Fruit fly (Drosophila melanogaster) whole organism, prepupa: ENCODE results near the gene Semp1.
A peak's percentile ranks its signal among the peaks of the same experiment; 100 is the strongest.
"Not testable (repeated sequence)": the region's sequence is repeated elsewhere in the genome, so short reads cannot be mapped to it uniquely, and the experiment has no call there.

Experiments used
- CG10631 ChIP-seq: fragments of 200-800 bp; sonication (Bioruptor generic); optimal IDR thresholded peaks from 2 replicates; lab custom pipeline; 2016; ENCODE audit warnings: missing biosample characterization, missing genetic modification characterization
- CG15336 ChIP-seq: fragments of 200-800 bp; sonication (Bioruptor generic); IDR thresholded peaks from 2 replicates; pipeline ENCODE4 v1.3.6; 2022; ENCODE audit warnings: missing biosample characterization, missing genetic modification characterization
- CG1621 ChIP-seq: fragments of 200-800 bp; sonication (Bioruptor generic); optimal IDR thresholded peaks from 3 replicates; lab custom pipeline; 2018; ENCODE audit warnings: missing biosample characterization, mild to moderate bottlenecking, missing genetic modification characterization
- CG3032 ChIP-seq: fragments of 200-800 bp; optimal IDR thresholded peaks from 2 replicates; lab custom pipeline; 2019; ENCODE audit warnings: missing biosample characterization, mild to moderate bottlenecking, missing genetic modification characterization, moderate library complexity
- CG31627 ChIP-seq: fragments of 200-800 bp; sonication (Bioruptor generic); optimal IDR thresholded peaks from 3 replicates; lab custom pipeline; 2016; ENCODE audit warnings: missing biosample characterization, missing genetic modification characterization
- CG32006 ChIP-seq: fragments of 200-800 bp; sonication (Bioruptor generic); optimal IDR thresholded peaks from 3 replicates; lab custom pipeline; 2017; ENCODE audit warnings: missing biosample characterization, mild to moderate bottlenecking, missing genetic modification characterization
- CG34406 ChIP-seq: fragments of 200-800 bp; sonication (Bioruptor generic); optimal IDR thresholded peaks from 3 replicates; lab custom pipeline; 2016; ENCODE audit warnings: missing biosample characterization, missing genetic modification characterization
- CG6163 ChIP-seq: fragments of 200-800 bp; sonication (Bioruptor generic); IDR thresholded peaks from 3 replicates; pipeline ENCODE4 v1.3.6; 2022; ENCODE audit warnings: missing biosample characterization, missing genetic modification characterization
- CG6808 ChIP-seq: fragments of 200-800 bp; sonication (Bioruptor generic); optimal IDR thresholded peaks from 3 replicates; lab custom pipeline; 2017; ENCODE audit warnings: missing biosample characterization, missing genetic modification characterization, mild to moderate bottlenecking, moderate library complexity, missing genetic modification reagents
- CG7368 ChIP-seq: fragments of 200-800 bp; sonication (Bioruptor generic); optimal IDR thresholded peaks from 3 replicates; lab custom pipeline; 2016; ENCODE audit warnings: missing biosample characterization, missing genetic modification characterization
- CG8119 ChIP-seq: fragments of 200-800 bp; sonication (Bioruptor generic); IDR thresholded peaks from 3 replicates; pipeline ENCODE4 v1.3.6; 2022; ENCODE audit warnings: missing biosample characterization, missing genetic modification characterization
- CG8632 ChIP-seq: fragments of 200-800 bp; sonication (Bioruptor generic); optimal IDR thresholded peaks from 3 replicates; lab custom pipeline; 2016; ENCODE audit warnings: missing biosample characterization, missing genetic modification characterization
- CG9139 ChIP-seq: fragments of 200-800 bp; sonication (Bioruptor generic); optimal IDR thresholded peaks from 3 replicates; lab custom pipeline; 2017; ENCODE audit warnings: missing biosample characterization, mild to moderate bottlenecking, missing genetic modification characterization
- Eip78C ChIP-seq: fragments of 200-800 bp; sonication (Bioruptor generic); peaks from one replicate; lab custom pipeline; 2016; ENCODE audit warnings: missing biosample characterization, missing genetic modification characterization
- Ets21C ChIP-seq: fragments of 200-800 bp; sonication (Bioruptor generic); optimal IDR thresholded peaks from 3 replicates; lab custom pipeline; 2016; ENCODE audit warnings: missing biosample characterization, missing genetic modification characterization
- Gug ChIP-seq: fragments of 200-800 bp; sonication (Bioruptor generic); IDR thresholded peaks from 2 replicates; pipeline ENCODE4 v1.3.6; 2022; ENCODE audit warnings: missing biosample characterization, missing genetic modification characterization
- Hr38 ChIP-seq: sonication (Bioruptor generic); optimal IDR thresholded peaks from 2 replicates; lab custom pipeline; 2016; ENCODE audit warnings: missing biosample characterization, missing genetic modification characterization
- Hr39 ChIP-seq: fragments of 200-800 bp; sonication (Bioruptor generic); optimal IDR thresholded peaks from 2 replicates; lab custom pipeline; 2016; ENCODE audit warnings: missing biosample characterization, missing genetic modification characterization
- Hr4 ChIP-seq: fragments of 200-800 bp; sonication (Bioruptor generic); optimal IDR thresholded peaks from 3 replicates; lab custom pipeline; 2016; ENCODE audit warnings: missing biosample characterization, missing genetic modification characterization
- Met ChIP-seq: fragments of 200-800 bp; sonication (Bioruptor generic); optimal IDR thresholded peaks from 3 replicates; lab custom pipeline; 2016; ENCODE audit warnings: missing biosample characterization, missing genetic modification characterization
- OdsH ChIP-seq: fragments of 200-800 bp; sonication (Bioruptor generic); optimal IDR thresholded peaks from 3 replicates; lab custom pipeline; 2016; ENCODE audit warnings: missing biosample characterization, missing genetic modification characterization
- Sox102F ChIP-seq: fragments of 200-800 bp; sonication (Bioruptor generic); optimal IDR thresholded peaks from 2 replicates; lab custom pipeline; 2016; ENCODE audit warnings: missing biosample characterization, mild to moderate bottlenecking, missing genetic modification characterization
- Sox14 ChIP-seq: fragments of 200-800 bp; sonication (Bioruptor generic); optimal IDR thresholded peaks from 3 replicates; lab custom pipeline; 2016; ENCODE audit warnings: missing biosample characterization, missing genetic modification characterization
- achi ChIP-seq: fragments of 200-800 bp; sonication (Bioruptor generic); optimal IDR thresholded peaks from 3 replicates; lab custom pipeline; 2016; ENCODE audit warnings: missing biosample characterization, missing genetic modification characterization
- acj6 ChIP-seq: fragments of 200-800 bp; sonication (Bioruptor generic); optimal IDR thresholded peaks from 3 replicates; lab custom pipeline; 2016; ENCODE audit warnings: missing biosample characterization, missing genetic modification characterization
- cyc ChIP-seq: fragments of 200-800 bp; sonication (Bioruptor generic); optimal IDR thresholded peaks from 3 replicates; lab custom pipeline; 2016; ENCODE audit warnings: missing biosample characterization, missing genetic modification characterization
- dac ChIP-seq: fragments of 200-800 bp; sonication (Bioruptor generic); optimal IDR thresholded peaks from 2 replicates; lab custom pipeline; 2017; ENCODE audit warnings: missing biosample characterization, mild to moderate bottlenecking, missing genetic modification characterization
- dsx ChIP-seq: fragments of 200-800 bp; optimal IDR thresholded peaks from 3 replicates; lab custom pipeline; 2019; ENCODE audit warnings: missing biosample characterization, mild to moderate bottlenecking, missing genetic modification characterization, moderate library complexity; ENCODE audit not compliant: poor library complexity, severe bottlenecking
- esn ChIP-seq: fragments of 200-800 bp; sonication (Bioruptor generic); optimal IDR thresholded peaks from 2 replicates; lab custom pipeline; 2016; ENCODE audit warnings: missing biosample characterization, mild to moderate bottlenecking, missing genetic modification characterization, moderate library complexity
- fkh ChIP-seq: fragments of 200-800 bp; sonication (Bioruptor generic); optimal IDR thresholded peaks from 3 replicates; lab custom pipeline; 2017; ENCODE audit warnings: missing biosample characterization, mild to moderate bottlenecking, missing genetic modification characterization, moderate library complexity
- lz ChIP-seq: fragments of 200-800 bp; sonication (Bioruptor generic); optimal IDR thresholded peaks from 3 replicates; lab custom pipeline; 2016; ENCODE audit warnings: missing biosample characterization, missing genetic modification characterization
- net ChIP-seq: fragments of 200-800 bp; sonication (Bioruptor generic); optimal IDR thresholded peaks from 3 replicates; lab custom pipeline; 2016; ENCODE audit warnings: missing biosample characterization, missing genetic modification characterization
- pdm3 ChIP-seq: fragments of 200-800 bp; sonication (Bioruptor generic); optimal IDR thresholded peaks from 3 replicates; lab custom pipeline; 2016; ENCODE audit warnings: missing biosample characterization, missing genetic modification characterization
- salr ChIP-seq, 2 experiments: fragments of 200-800 bp; sonication (Bioruptor generic); optimal IDR thresholded peaks; 3 replicates each; lab custom pipeline; 2016 to 2018; ENCODE audit warnings: missing biosample characterization in 2 of 2, missing genetic modification characterization in 2 of 2, mild to moderate bottlenecking in 1 of 2
- svp ChIP-seq: fragments of 200-800 bp; sonication (Bioruptor generic); peaks from one replicate; lab custom pipeline; 2016; ENCODE audit warnings: missing biosample characterization, missing genetic modification characterization

Semp1 gene

dm6 chr2L:15613285-15613912 is at the start of gene Semp1:
Semp1 (minus strand) TSS chr2L:15613335.
- TF ChIP-seq CG1621 (tag; lab: Kevin White, UChicago) (no peak), CG7368 (GFP tag; lab: Kevin White, UChicago) (no peak), CG3032 (tag; lab: Kevin White, UChicago) (no peak), Eip78C (GFP tag; lab: Kevin White, UChicago) (no peak), CG9139 (GFP tag; lab: Kevin White, UChicago) (no peak), achi (GFP tag; lab: Kevin White, UChicago) (no peak), esn (GFP tag; lab: Kevin White, UChicago) (no peak), Hr39 (no peak), CG10631 (GFP tag; lab: Kevin White, UChicago) (no peak), CG6163 (GFP tag; lab: Robert Waterston, UW) (no peak), CG34406 (GFP tag; lab: Kevin White, UChicago) (no peak)

dm6 chr2L:15660741-15661140 is 47.6 kb upstream of the Semp1 start, which contains the start of gene CG18477:
CG18477 (plus strand) TSS chr2L:15661041.
- TF ChIP-seq pdm3 (GFP tag; lab: Kevin White, UChicago); Sox14 (GFP tag; lab: Kevin White, UChicago); CG6163 (GFP tag; lab: Robert Waterston, UW): not testable (repeated sequence)

- TF ChIP-seq Sox102F; CG9139 (GFP tag; lab: Kevin White, UChicago); CG8632: not testable (repeated sequence)
- TF ChIP-seq, all 60 proteins: peak for 0; not testable (repeated sequence) for 60
Measured at dm6 chr2L:15659374-15659773, 46.2 kb upstream of the Semp1 start, which contains the start of gene CG44141. CG44141 (minus strand) TSS chr2L:15659474.

- TF ChIP-seq Gug (GFP tag; lab: Robert Waterston, UW) (no peak), lz (GFP tag; lab: Kevin White, UChicago) (peak; percentile 39), cyc (GFP tag; lab: Kevin White, UChicago) (peak; percentile 24), dsx (GFP tag; lab: Kevin White, UChicago) (no peak), Ets21C (GFP tag; lab: Kevin White, UChicago) (no peak), fkh (GFP tag; lab: Kevin White, UChicago) (no peak), salr (GFP tag; optimal IDR thresholded peaks at IDR 0.05; lab: Kevin White, UChicago) (no peak), acj6 (GFP tag; lab: Kevin White, UChicago) (no peak), Met (GFP tag; lab: Kevin White, UChicago) (peak; percentile 6), CG31627 (GFP tag; lab: Kevin White, UChicago) (peak; percentile 37), Hr39 (peak; percentile 23), OdsH (GFP tag; lab: Kevin White, UChicago) (no peak), Hr4 (GFP tag; lab: Kevin White, UChicago) (no peak), CG6808 (GFP tag; lab: Kevin White, UChicago) (no peak), CG32006 (GFP tag; lab: Kevin White, UChicago) (no peak), svp (GFP tag; lab: Kevin White, UChicago) (peak; percentile 34), pdm3 (GFP tag; lab: Kevin White, UChicago) (peak; percentile 15), achi (GFP tag; lab: Kevin White, UChicago) (peak; percentile 0), dac (GFP tag; lab: Kevin White, UChicago) (no peak)
- TF ChIP-seq, all 60 proteins: peak for 8
Measured at dm6 chr2L:15643791-15644190, 30.7 kb upstream of the Semp1 start.

- TF ChIP-seq esn (GFP tag; lab: Kevin White, UChicago) (no peak), achi (GFP tag; lab: Kevin White, UChicago) (no peak), CG8632 (no peak), dac (GFP tag; lab: Kevin White, UChicago) (no peak), Hr39 (no peak), net (GFP tag; lab: Kevin White, UChicago) (no peak), CG8119 (GFP tag; lab: Robert Waterston, UW) (no peak), CG3032 (tag; lab: Kevin White, UChicago) (no peak), dsx (GFP tag; lab: Kevin White, UChicago) (no peak), CG15336 (GFP tag; lab: Robert Waterston, UW) (no peak), Hr38 (no peak)
Measured at dm6 chr2L:15641668-15642067, 28.5 kb upstream of the Semp1 start.
